Fruit fly (Drosophila melanogaster) whole organism, embryonic: Measurements from ENCODE around the gene CG13893.
A peak's percentile ranks its signal among the peaks of the same experiment; 100 is the strongest.

ENCODE experiments used
- Awh ChIP-seq: fragments of 200-800 bp; sonication (Bioruptor generic); IDR thresholded peaks from 2 replicates; pipeline ENCODE4, ENCODE4 v1.3.6; 2022; ENCODE audit warnings: missing biosample characterization, missing genetic modification characterization
- CG10147 ChIP-seq: fragments of 200-800 bp; sonication (Bioruptor generic); optimal IDR thresholded peaks from 2 replicates; lab custom pipeline; 2019; ENCODE audit warnings: missing biosample characterization, mild to moderate bottlenecking, missing genetic modification characterization, moderate library complexity
- CG10366 ChIP-seq: fragments of 200-800 bp; sonication (Bioruptor generic); IDR thresholded peaks from 2 replicates; pipeline ENCODE4 v1.3.6; 2022; ENCODE audit warnings: missing biosample characterization, missing genetic modification characterization
- CG1233 ChIP-seq: fragments of 200-800 bp; sonication (Bioruptor generic); optimal IDR thresholded peaks from 4 replicates; lab custom pipeline; 2018; ENCODE audit warnings: missing biosample characterization, mild to moderate bottlenecking, missing genetic modification characterization
- CG12769 ChIP-seq: fragments of 200-800 bp; sonication (Bioruptor generic); optimal IDR thresholded peaks from 2 replicates; lab custom pipeline; 2019; ENCODE audit warnings: missing biosample characterization, mild to moderate bottlenecking, missing genetic modification characterization, moderate library complexity
- CG1647 ChIP-seq: fragments of 200-800 bp; sonication (Bioruptor generic); optimal IDR thresholded peaks from 3 replicates; lab custom pipeline; 2016; ENCODE audit warnings: missing biosample characterization, missing genetic modification characterization
- CG16813 ChIP-seq: fragments of 200-800 bp; sonication (Bioruptor generic); IDR thresholded peaks from 3 replicates; pipeline ENCODE4 v1.3.6; 2022; ENCODE audit warnings: missing biosample characterization, missing genetic modification characterization; ENCODE audit not compliant: partially characterized antibody
- CG17568 ChIP-seq: fragments of 200-800 bp; sonication (Bioruptor generic); optimal IDR thresholded peaks from 2 replicates; lab custom pipeline; 2018; ENCODE audit warnings: missing biosample characterization, mild to moderate bottlenecking, missing genetic modification characterization, moderate library complexity
- CG17912 ChIP-seq: fragments of 200-800 bp; sonication (Bioruptor generic); optimal IDR thresholded peaks from 2 replicates; lab custom pipeline; 2018; ENCODE audit warnings: missing biosample characterization, mild to moderate bottlenecking, missing genetic modification characterization
- CG2889 ChIP-seq: fragments of 200-800 bp; sonication (Bioruptor generic); IDR thresholded peaks from 3 replicates; pipeline ENCODE4 v1.3.6; 2022; ENCODE audit warnings: missing biosample characterization, missing genetic modification characterization
- CG30403 ChIP-seq: fragments of 200-800 bp; sonication (Bioruptor generic); optimal IDR thresholded peaks from 3 replicates; lab custom pipeline; 2016; ENCODE audit warnings: missing biosample characterization, missing genetic modification characterization
- CG34376 ChIP-seq: fragments of 200-800 bp; sonication (Bioruptor generic); optimal IDR thresholded peaks from 2 replicates; lab custom pipeline; 2018; ENCODE audit warnings: missing biosample characterization, mild to moderate bottlenecking, missing genetic modification characterization
- CG7839 ChIP-seq: fragments of 200-800 bp; sonication (Bioruptor generic); optimal IDR thresholded peaks from 3 replicates; lab custom pipeline; 2018; ENCODE audit warnings: missing biosample characterization, mild to moderate bottlenecking, missing genetic modification characterization, moderate library complexity
- CG7987 ChIP-seq: fragments of 200-800 bp; sonication (Bioruptor generic); optimal IDR thresholded peaks from 2 replicates; lab custom pipeline; 2018; ENCODE audit warnings: missing biosample characterization, mild to moderate bottlenecking, missing genetic modification characterization, moderate library complexity
- CG9727 ChIP-seq: fragments of 200-800 bp; sonication (Bioruptor generic); optimal IDR thresholded peaks from 3 replicates; lab custom pipeline; 2017; ENCODE audit warnings: missing biosample characterization, mild to moderate bottlenecking, missing genetic modification characterization
- CTCF ChIP-seq: fragments of 200-800 bp; sonication (Bioruptor generic); optimal IDR thresholded peaks from 2 replicates; lab custom pipeline; 2017; ENCODE audit warnings: missing biosample characterization, mild to moderate bottlenecking, missing genetic modification characterization, moderate library complexity
- Jarid2 ChIP-seq: fragments of 200-800 bp; sonication (Bioruptor generic); optimal IDR thresholded peaks from 3 replicates; lab custom pipeline; 2017; ENCODE audit warnings: mild to moderate bottlenecking, missing biosample characterization, missing genetic modification reagents, missing genetic modification characterization
- Max ChIP-seq: fragments of 200-800 bp; sonication (Bioruptor generic); optimal IDR thresholded peaks from 2 replicates; lab custom pipeline; 2016; ENCODE audit warnings: missing biosample characterization, mild to moderate bottlenecking, missing genetic modification characterization
- Med ChIP-seq: fragments of 200-800 bp; sonication (Bioruptor generic); peaks from one replicate; lab custom pipeline; 2016; ENCODE audit warnings: missing biosample characterization, missing genetic modification characterization, mild to moderate bottlenecking, inconsistent platforms, moderate library complexity
- Mes4 ChIP-seq: fragments of 200-800 bp; sonication (Bioruptor generic); optimal IDR thresholded peaks from 2 replicates; lab custom pipeline; 2016; ENCODE audit warnings: missing biosample characterization, missing genetic modification characterization
- Nf-YB ChIP-seq: fragments of 200-800 bp; sonication (Bioruptor generic); optimal IDR thresholded peaks from 3 replicates; lab custom pipeline; 2019; ENCODE audit warnings: missing biosample characterization, mild to moderate bottlenecking, missing genetic modification characterization, moderate library complexity
- Oli ChIP-seq: fragments of 200-800 bp; sonication (Bioruptor generic); optimal IDR thresholded peaks from 2 replicates; lab custom pipeline; 2018; ENCODE audit warnings: missing biosample characterization, mild to moderate bottlenecking, missing genetic modification characterization, moderate library complexity
- aop ChIP-seq: fragments of 200-800 bp; sonication (Bioruptor generic); IDR thresholded peaks from 2 replicates; pipeline ENCODE4 v1.3.6; 2022; ENCODE audit warnings: missing biosample characterization, missing genetic modification characterization
- ase ChIP-seq: fragments of 200-800 bp; sonication (Bioruptor generic); IDR thresholded peaks from 3 replicates; pipeline ENCODE4 v1.3.6; 2022; ENCODE audit warnings: missing biosample characterization, missing genetic modification characterization
- ato ChIP-seq: fragments of 200-800 bp; sonication (Bioruptor generic); IDR thresholded peaks from 2 replicates; pipeline ENCODE4 v1.3.6; 2022; ENCODE audit warnings: missing biosample characterization, missing genetic modification characterization; ENCODE audit not compliant: partially characterized antibody
- chn ChIP-seq: fragments of 200-800 bp; sonication (Bioruptor generic); optimal IDR thresholded peaks from 2 replicates; lab custom pipeline; 2016; ENCODE audit warnings: missing biosample characterization, missing genetic modification characterization
- crol ChIP-seq: fragments of 200-800 bp; sonication (Bioruptor generic); IDR thresholded peaks from 2 replicates; pipeline ENCODE4 v1.3.6; 2022; ENCODE audit warnings: missing biosample characterization, missing genetic modification characterization
- disco-r ChIP-seq: fragments of 200-800 bp; sonication (Bioruptor generic); optimal IDR thresholded peaks from 2 replicates; lab custom pipeline; 2016; ENCODE audit warnings: missing biosample characterization, missing genetic modification characterization
- gce ChIP-seq: fragments of 200-800 bp; sonication (Bioruptor generic); IDR thresholded peaks from 3 replicates; pipeline ENCODE4 v1.3.6; 2022; ENCODE audit warnings: missing biosample characterization, missing genetic modification characterization
- gt ChIP-seq: fragments of 200-800 bp; sonication (Bioruptor generic); IDR thresholded peaks from 2 replicates; pipeline ENCODE4 v1.3.6; 2022; ENCODE audit warnings: missing biosample characterization, missing genetic modification characterization
- h ChIP-seq: fragments of >200 bp; optimal IDR thresholded peaks from 2 replicates; lab custom pipeline; 2017
- jing ChIP-seq: fragments of 200-800 bp; sonication (Bioruptor generic); optimal IDR thresholded peaks from 2 replicates; lab custom pipeline; 2018; ENCODE audit warnings: missing biosample characterization, mild to moderate bottlenecking, missing genetic modification characterization
- knrl ChIP-seq: fragments of 200-800 bp; sonication (Bioruptor generic); IDR thresholded peaks from 3 replicates; pipeline ENCODE4 v1.3.6; 2022; ENCODE audit warnings: missing biosample characterization, missing genetic modification characterization; ENCODE audit not compliant: partially characterized antibody
- mam ChIP-seq: fragments of 200-800 bp; sonication (Bioruptor generic); optimal IDR thresholded peaks from 3 replicates; lab custom pipeline; 2016; ENCODE audit warnings: missing biosample characterization, missing genetic modification characterization
- pan ChIP-seq, 4 experiments: fragments of >200 bp in 3 of 4; fragments of 200-800 bp in 1 of 4; sonication (Bioruptor generic) in 1 of 4; optimal IDR thresholded peaks in 3 of 4; IDR thresholded peaks in 1 of 4; 2 replicates each; pipeline versions ENCODE4 v1.3.6 to Lab custom; 2017 to 2022; ENCODE audit warnings: missing biosample characterization in 2 of 4, missing genetic modification characterization in 2 of 4, mixed read lengths in 1 of 4
- repo ChIP-seq: fragments of 200-800 bp; sonication (Bioruptor generic); optimal IDR thresholded peaks from 2 replicates; lab custom pipeline; 2016; ENCODE audit warnings: missing biosample characterization, missing genetic modification characterization
- sima ChIP-seq: fragments of 200-800 bp; sonication (Bioruptor generic); optimal IDR thresholded peaks from 2 replicates; lab custom pipeline; 2016; ENCODE audit warnings: missing biosample characterization, missing genetic modification characterization
- sisA ChIP-seq: fragments of 200-800 bp; sonication (Bioruptor generic); IDR thresholded peaks from 2 replicates; pipeline ENCODE4 v1.3.6; 2022; ENCODE audit warnings: missing biosample characterization, missing genetic modification characterization
- sr ChIP-seq: fragments of 200-800 bp; sonication (Bioruptor generic); IDR thresholded peaks from 3 replicates; pipeline ENCODE4 v1.3.6; 2022; ENCODE audit warnings: missing biosample characterization, missing genetic modification characterization
- stwl ChIP-seq: fragments of 200-800 bp; sonication (Bioruptor generic); optimal IDR thresholded peaks from 3 replicates; lab custom pipeline; 2018; ENCODE audit warnings: missing biosample characterization, mild to moderate bottlenecking, missing genetic modification characterization, moderate library complexity
- tap ChIP-seq: fragments of 200-800 bp; optimal IDR thresholded peaks from 3 replicates; lab custom pipeline; 2019; ENCODE audit warnings: missing biosample characterization, mild to moderate bottlenecking, missing genetic modification characterization, moderate library complexity
- tio ChIP-seq: fragments of 200-800 bp; sonication (Bioruptor generic); optimal IDR thresholded peaks from 2 replicates; lab custom pipeline; 2017; ENCODE audit warnings: missing biosample characterization, missing genetic modification characterization, inconsistent platforms
- usp ChIP-seq: fragments of >200 bp; optimal IDR thresholded peaks from 2 replicates; lab custom pipeline; 2017; ENCODE audit warnings: missing biosample characterization, missing genetic modification characterization

The CG13893 gene

DNA sequence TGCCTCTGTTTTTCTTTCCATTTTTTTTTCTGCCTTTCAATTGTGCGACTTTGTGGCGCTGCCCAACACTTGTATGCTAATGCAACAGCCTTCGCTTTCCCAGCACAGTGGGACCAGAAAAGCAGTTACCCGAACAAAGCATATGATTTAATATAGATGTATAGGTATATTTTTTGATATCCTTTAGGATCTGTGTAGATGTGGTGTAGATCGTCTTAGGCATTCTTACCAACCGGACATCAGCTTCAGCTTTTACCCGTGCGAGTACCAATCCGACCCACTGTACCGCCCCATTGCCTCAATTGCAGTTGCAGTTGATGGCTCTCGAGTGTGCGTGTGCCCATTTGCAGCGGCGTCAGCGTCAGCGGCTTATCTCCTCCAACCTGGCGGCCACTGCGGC is 32.6 kb upstream of the CG13893 start (continued):
- TF ChIP-seq jing (GFP tag; lab: Kevin White, UChicago) (peak; percentile 59), sima (GFP tag; lab: Kevin White, UChicago) (no peak), Awh (GFP tag; lab: Robert Waterston, UW) (peak; percentile 74), CG7839 (tag; lab: Kevin White, UChicago) (peak; percentile 68), CTCF (GFP tag; lab: Kevin White, UChicago) (peak; percentile 25), ase (peak; percentile 60; the same call in 1 of the 3 replicates), stwl (tag; lab: Kevin White, UChicago) (peak; percentile 14), CG17568 (peak; percentile 35), CG9727 (GFP tag; lab: Kevin White, UChicago) (peak; percentile 47), CG10366 (GFP tag; lab: Robert Waterston, UW) (peak; percentile 72), CG10147 (GFP tag; lab: Kevin White, UChicago) (no peak), CG17912 (no peak), sisA (GFP tag; lab: Robert Waterston, UW) (peak; percentile 72), gce (GFP tag; lab: Robert Waterston, UW) (peak; percentile 71; the same call in 1 of the 3 replicates), CG30403 (GFP tag; lab: Kevin White, UChicago) (peak; percentile 54), h (lab: Kevin White, UChicago) (no peak), pan (optimal IDR thresholded peaks at IDR 0.05; lab: Kevin White, UChicago) (no peak), pan (GFP tag; optimal IDR thresholded peaks at IDR 0.05 in 1 of 2, IDR thresholded peaks at IDR 0.05 in 1 of 2) (peak in 1 of 2 experiments; percentile 67), CG12769 (tag; lab: Kevin White, UChicago) (peak; percentile 53), tap (tag; lab: Kevin White, UChicago) (peak; percentile 56), CG1647 (GFP tag; lab: Kevin White, UChicago) (no peak), Oli (peak; percentile 79), CG2889 (no peak), repo (GFP tag; lab: Kevin White, UChicago) (no peak), aop (GFP tag; lab: Robert Waterston, UW) (no peak), Jarid2 (GFP tag; lab: Kevin White, UChicago) (no peak), mam (GFP tag; lab: Kevin White, UChicago) (no peak), Mes4 (GFP tag; lab: Kevin White, UChicago) (peak; percentile 50), tio (GFP tag; lab: Kevin White, UChicago) (peak; percentile 58), gt (GFP tag; lab: Robert Waterston, UW) (no peak), chn (GFP tag; lab: Kevin White, UChicago) (peak; percentile 57), CG34376 (GFP tag; lab: Kevin White, UChicago) (no peak), Max (peak; percentile 10), knrl (no peak), Nf-YB (GFP tag; lab: Kevin White, UChicago) (peak; percentile 37), CG16813 (GFP tag; lab: Robert Waterston, UW) (no peak), usp (no peak), CG1233 (peak; percentile 31)

DNA sequence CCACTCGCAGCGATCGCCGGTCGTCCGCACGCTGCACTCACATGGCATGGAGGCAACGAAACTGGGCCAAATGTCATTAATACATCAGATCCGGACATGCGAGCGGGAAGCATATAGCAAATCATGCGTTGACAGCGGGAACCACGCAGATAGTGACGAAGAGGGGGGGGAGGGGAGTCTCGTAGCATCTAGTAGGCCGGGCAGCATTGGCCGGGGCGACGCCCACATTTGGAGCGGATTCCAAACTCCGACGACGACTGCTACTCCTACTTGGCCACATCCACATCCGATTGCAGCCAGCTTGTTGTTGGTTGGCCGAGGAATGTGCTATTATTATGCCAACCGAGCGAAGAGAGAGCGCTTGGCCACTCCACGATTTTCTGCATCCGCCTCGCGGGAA is 31.7 kb upstream of the CG13893 start:
- TF ChIP-seq CG2889 (0 out of 3 replicates have a peak, but pooled peaks have one; percentile 12), sr (GFP tag; lab: Robert Waterston, UW) (peak; percentile 71), Med (GFP tag; lab: Kevin White, UChicago) (peak; percentile 55), crol (GFP tag; lab: Robert Waterston, UW) (peak; percentile 73), CG7987 (peak; percentile 15), ato (GFP tag; lab: Robert Waterston, UW) (no peak), disco-r (GFP tag; lab: Kevin White, UChicago) (no peak), ase (no peak)
